Worm (Caenorhabditis elegans) whole organism, early embryonic: ENCODE results near the gene attf-5.
A peak's percentile ranks its signal among the peaks of the same experiment; 100 is the strongest.

ENCODE experiments used
- B0310.2 ChIP-seq: sonication (generic microtip); optimal IDR thresholded peaks from 2 replicates; lab custom pipeline; 2016; ENCODE audit warnings: mild to moderate bottlenecking, missing genetic modification characterization, missing compliant biosample characterization
- F13C5.2 ChIP-seq: sonication (generic microtip); optimal IDR thresholded peaks from 2 replicates; lab custom pipeline; 2017; ENCODE audit warnings: mild to moderate bottlenecking, missing genetic modification characterization, inconsistent platforms, missing compliant biosample characterization
- aly-1 ChIP-seq: sonication (generic microtip); optimal IDR thresholded peaks from 2 replicates; lab custom pipeline; 2016; ENCODE audit warnings: missing genetic modification characterization, missing compliant biosample characterization
- ama-1 ChIP-seq: fragments of 150-350 bp; optimal IDR thresholded peaks from 2 replicates; lab custom pipeline; 2014
- ceh-13 ChIP-seq: fragments of 200-800 bp; sonication (Bioruptor generic); optimal IDR thresholded peaks from 2 replicates; lab custom pipeline; 2018; ENCODE audit warnings: mild to moderate bottlenecking, missing genetic modification characterization, missing compliant biosample characterization
- ceh-36 ChIP-seq: sonication (generic microtip); optimal IDR thresholded peaks from 2 replicates; lab custom pipeline; 2016; ENCODE audit warnings: missing genetic modification characterization, inconsistent platforms, missing compliant biosample characterization
- ets-7 ChIP-seq: sonication (generic microtip); optimal IDR thresholded peaks from 2 replicates; lab custom pipeline; 2016; ENCODE audit warnings: missing genotype, missing genetic modification characterization, missing compliant biosample characterization
- flt-1 ChIP-seq: fragments of 200-800 bp; sonication (Bioruptor generic); IDR thresholded peaks from 2 replicates; pipeline ENCODE4 v1.3.6; 2022; ENCODE audit warnings: missing genetic modification characterization, missing compliant biosample characterization
- hmbx-1 ChIP-seq: sonication (generic microtip); optimal IDR thresholded peaks from 2 replicates; lab custom pipeline; 2016; ENCODE audit warnings: mild to moderate bottlenecking, missing genetic modification characterization, missing compliant biosample characterization
- hmg-4 ChIP-seq: fragments of 200-800 bp; sonication (Bioruptor generic); optimal IDR thresholded peaks from 2 replicates; lab custom pipeline; 2018; ENCODE audit warnings: mild to moderate bottlenecking, missing genetic modification characterization, missing compliant biosample characterization
- hnd-1 ChIP-seq: sonication (generic microtip); optimal IDR thresholded peaks from 2 replicates; lab custom pipeline; 2016; ENCODE audit warnings: missing genetic modification characterization, missing compliant biosample characterization
- pes-1 ChIP-seq: fragments of 200-800 bp; sonication (Bioruptor generic); IDR thresholded peaks from 2 replicates; pipeline ENCODE4 v1.3.6; 2022; ENCODE audit warnings: missing genetic modification reagents, missing genetic modification characterization, missing compliant biosample characterization
- scrt-1 ChIP-seq: fragments of 200-800 bp; sonication (Bioruptor generic); IDR thresholded peaks from 2 replicates; pipeline ENCODE4 v1.3.6; 2022; ENCODE audit warnings: missing genetic modification characterization, missing compliant biosample characterization
- sea-1 ChIP-seq: fragments of 200-800 bp; sonication (Bioruptor generic); conservative IDR thresholded peaks from 2 replicates; pipeline ENCODE4 v1.3.6; 2022; ENCODE audit warnings: missing genetic modification characterization, missing compliant biosample characterization
- tbx-11 ChIP-seq: fragments of 200-800 bp; sonication (Bioruptor generic); IDR thresholded peaks from 2 replicates; pipeline ENCODE4 v1.3.6; 2022; ENCODE audit warnings: missing genetic modification characterization, missing compliant biosample characterization
- tbx-37 ChIP-seq: fragments of 200-800 bp; sonication (Bioruptor generic); conservative IDR thresholded peaks from 2 replicates; pipeline ENCODE4 v1.3.6; 2022; ENCODE audit warnings: missing genetic modification reagents, missing genetic modification characterization, missing compliant biosample characterization
- tra-4 ChIP-seq: sonication (generic microtip); optimal IDR thresholded peaks from 2 replicates; lab custom pipeline; 2017; ENCODE audit warnings: missing genetic modification characterization, missing compliant biosample characterization

attf-5 gene

ce11 chrX:817984-818383, 29.8 kb downstream of the attf-5 start:
- TF ChIP-seq ama-1 (lab: Kevin White, UChicago) (no peak), B0310.2 (tag; lab: Kevin White, UChicago) (no peak), scrt-1 (no peak)

- TF ChIP-seq tbx-11 (GFP tag; lab: Robert Waterston, UW) (no peak), F13C5.2 (tag; lab: Kevin White, UChicago) (no peak), B0310.2 (tag; lab: Kevin White, UChicago) (no peak), tbx-37 (no peak), ceh-36 (tag; lab: Kevin White, UChicago) (no peak), sea-1 (GFP tag; lab: Robert Waterston, UW) (no peak), ama-1 (lab: Kevin White, UChicago) (no peak)
These were observed 35.6 kb downstream of the attf-5 start for ce11 chrX:823736-824135.

ce11 chrX:825375-825774, 37.2 kb downstream of the attf-5 start, which contains the start of gene daf-3:
daf-3 (minus strand) TSS chrX:825475.
- no peak for TF ChIP-seq hmg-4 (GFP tag; lab: Kevin White, UChicago)
- no peak for TF ChIP-seq ama-1 (lab: Kevin White, UChicago)
- no peak for TF ChIP-seq scrt-1
- TF ChIP-seq hmbx-1 (tag; lab: Kevin White, UChicago), result no peak
- TF ChIP-seq pes-1 (GFP tag; lab: Robert Waterston, UW), result no peak
- TF ChIP-seq ets-7 (tag; lab: Kevin White, UChicago), result no peak

ce11 chrX:825924-826323, 37.8 kb downstream of the attf-5 start:
- no peak for TF ChIP-seq ama-1 (lab: Kevin White, UChicago)
- TF ChIP-seq ets-7 (tag; lab: Kevin White, UChicago), result no peak
- no peak for TF ChIP-seq sea-1 (GFP tag; lab: Robert Waterston, UW)
- no peak for TF ChIP-seq tbx-11 (GFP tag; lab: Robert Waterston, UW)
- TF ChIP-seq ceh-36 (tag; lab: Kevin White, UChicago), result no peak
- TF ChIP-seq B0310.2 (tag; lab: Kevin White, UChicago), result no peak
- no peak for TF ChIP-seq hmbx-1 (tag; lab: Kevin White, UChicago)
- TF ChIP-seq F13C5.2 (tag; lab: Kevin White, UChicago), result no peak
- TF ChIP-seq scrt-1, result no peak
- TF ChIP-seq flt-1 (GFP tag; lab: Robert Waterston, UW), result no peak
- no peak for TF ChIP-seq hmg-4 (GFP tag; lab: Kevin White, UChicago)
- no peak for TF ChIP-seq pes-1 (GFP tag; lab: Robert Waterston, UW)
- TF ChIP-seq hnd-1 (tag; lab: Kevin White, UChicago), result no peak
- no peak for TF ChIP-seq ceh-13 (GFP tag; lab: Kevin White, UChicago)

ce11 chrX:827502-827901, 39.3 kb downstream of the attf-5 start:
- TF ChIP-seq aly-1 (tag; lab: Kevin White, UChicago) (no peak), scrt-1 (no peak), sea-1 (GFP tag; lab: Robert Waterston, UW) (no peak), hnd-1 (tag; lab: Kevin White, UChicago) (no peak), hmg-4 (GFP tag; lab: Kevin White, UChicago) (peak; percentile 53), F13C5.2 (tag; lab: Kevin White, UChicago) (peak; percentile 54), tbx-11 (GFP tag; lab: Robert Waterston, UW) (no peak)

ce11 chrX:828603-829002, 40.5 kb downstream of the attf-5 start, which contains the start of gene wdr-54:
wdr-54 (plus strand) TSS chrX:828903.
- TF ChIP-seq flt-1 (GFP tag; lab: Robert Waterston, UW) (no peak), hnd-1 (tag; lab: Kevin White, UChicago) (no peak), sea-1 (GFP tag; lab: Robert Waterston, UW) (no peak), F13C5.2 (tag; lab: Kevin White, UChicago) (no peak), hmbx-1 (tag; lab: Kevin White, UChicago) (no peak), ets-7 (tag; lab: Kevin White, UChicago) (no peak), aly-1 (tag; lab: Kevin White, UChicago) (no peak), ama-1 (lab: Kevin White, UChicago) (no peak), tra-4 (no peak), tbx-37 (no peak), tbx-11 (GFP tag; lab: Robert Waterston, UW) (no peak), B0310.2 (tag; lab: Kevin White, UChicago) (no peak), ceh-13 (GFP tag; lab: Kevin White, UChicago) (no peak), hmg-4 (GFP tag; lab: Kevin White, UChicago) (no peak), pes-1 (GFP tag; lab: Robert Waterston, UW) (no peak)

ce11 chrX:830185-830584, 42.0 kb downstream of the attf-5 start:
- no peak for TF ChIP-seq ets-7 (tag; lab: Kevin White, UChicago)
- no peak for TF ChIP-seq hmg-4 (GFP tag; lab: Kevin White, UChicago)
- no peak for TF ChIP-seq ama-1 (lab: Kevin White, UChicago)

- no peak for TF ChIP-seq aly-1 (tag; lab: Kevin White, UChicago)
- no peak for TF ChIP-seq ama-1 (lab: Kevin White, UChicago)
These were observed 46.3 kb downstream of the attf-5 start, which contains the start of gene F39H12.1 for ce11 chrX:834478-834877. F39H12.1 (plus strand) TSS chrX:834778.

- TF ChIP-seq ets-7 (tag; lab: Kevin White, UChicago), result no peak
- TF ChIP-seq tbx-37, result no peak
- no peak for TF ChIP-seq ama-1 (lab: Kevin White, UChicago)
- no peak for TF ChIP-seq tra-4
- TF ChIP-seq sea-1 (GFP tag; lab: Robert Waterston, UW), result no peak
- TF ChIP-seq F13C5.2 (tag; lab: Kevin White, UChicago), result no peak
- TF ChIP-seq tbx-11 (GFP tag; lab: Robert Waterston, UW), result no peak
- no peak for TF ChIP-seq pes-1 (GFP tag; lab: Robert Waterston, UW)
- no peak for TF ChIP-seq aly-1 (tag; lab: Kevin White, UChicago)
- no peak for TF ChIP-seq hmg-4 (GFP tag; lab: Kevin White, UChicago)
- no peak for TF ChIP-seq scrt-1
- no peak for TF ChIP-seq hnd-1 (tag; lab: Kevin White, UChicago)
- TF ChIP-seq B0310.2 (tag; lab: Kevin White, UChicago), result no peak
- no peak for TF ChIP-seq flt-1 (GFP tag; lab: Robert Waterston, UW)
- no peak for TF ChIP-seq hmbx-1 (tag; lab: Kevin White, UChicago)
- TF ChIP-seq ceh-13 (GFP tag; lab: Kevin White, UChicago), result no peak
- TF ChIP-seq ceh-36 (tag; lab: Kevin White, UChicago), result no peak
These were observed 53.2 kb downstream of the attf-5 start, which contains the start of gene F39H12.3 for ce11 chrX:841393-841792. F39H12.3 (minus strand) TSS chrX:841493.
